Fruit fly (Drosophila melanogaster) whole organism, embryonic: ENCODE measurements around the gene CG10602.

Source experiments
- CG12744 ChIP-seq: fragments of 200-800 bp; sonication (Bioruptor generic); optimal IDR thresholded peaks from 2 replicates; lab custom pipeline; 2016; ENCODE audit warnings: missing biosample characterization, missing genetic modification characterization
- CG12769 ChIP-seq: fragments of 200-800 bp; sonication (Bioruptor generic); optimal IDR thresholded peaks from 2 replicates; lab custom pipeline; 2019; ENCODE audit warnings: missing biosample characterization, mild to moderate bottlenecking, missing genetic modification characterization, moderate library complexity
- CG15073 ChIP-seq: fragments of 200-800 bp; sonication (Bioruptor generic); optimal IDR thresholded peaks from 2 replicates; lab custom pipeline; 2016; ENCODE audit warnings: missing biosample characterization, missing genetic modification characterization
- CG15269 ChIP-seq: fragments of 200-800 bp; sonication (Bioruptor generic); optimal IDR thresholded peaks from 2 replicates; lab custom pipeline; 2018; ENCODE audit warnings: missing biosample characterization, mild to moderate bottlenecking, missing genetic modification characterization, moderate library complexity
- CG15601 ChIP-seq: fragments of 200-800 bp; sonication (Bioruptor generic); optimal IDR thresholded peaks from 3 replicates; lab custom pipeline; 2019; ENCODE audit warnings: missing biosample characterization, mild to moderate bottlenecking, missing genetic modification characterization, moderate library complexity
- CG15696 ChIP-seq: fragments of 200-800 bp; sonication (Bioruptor generic); optimal IDR thresholded peaks from 2 replicates; lab custom pipeline; 2019; ENCODE audit warnings: missing biosample characterization, mild to moderate bottlenecking, missing genetic modification characterization, moderate library complexity
- CG16779 ChIP-seq: fragments of 200-800 bp; sonication (Bioruptor generic); IDR thresholded peaks from 2 replicates; pipeline ENCODE4 v1.3.6; 2022; ENCODE audit warnings: missing biosample characterization, missing genetic modification characterization
- CG16813 ChIP-seq: fragments of 200-800 bp; sonication (Bioruptor generic); IDR thresholded peaks from 3 replicates; pipeline ENCODE4 v1.3.6; 2022; ENCODE audit warnings: missing biosample characterization, missing genetic modification characterization; ENCODE audit not compliant: partially characterized antibody
- CG17361 ChIP-seq: fragments of 200-800 bp; sonication (Bioruptor generic); IDR thresholded peaks from 3 replicates; pipeline ENCODE4 v1.3.6; 2022; ENCODE audit warnings: missing biosample characterization, missing genetic modification characterization
- CG17802 ChIP-seq: fragments of 200-800 bp; sonication (Bioruptor generic); optimal IDR thresholded peaks from 2 replicates; lab custom pipeline; 2018; ENCODE audit warnings: missing biosample characterization, mild to moderate bottlenecking, missing genetic modification characterization, moderate library complexity
- CG31224 ChIP-seq: fragments of 200-800 bp; sonication (Bioruptor generic); IDR thresholded peaks from 2 replicates; pipeline ENCODE4 v1.3.6; 2022; ENCODE audit warnings: missing biosample characterization, missing genetic modification characterization
- CG33213 ChIP-seq: fragments of 200-800 bp; sonication (Bioruptor generic); optimal IDR thresholded peaks from 3 replicates; lab custom pipeline; 2016; ENCODE audit warnings: missing biosample characterization, missing genetic modification characterization
- CG33557 ChIP-seq: fragments of 200-800 bp; sonication (Bioruptor generic); optimal IDR thresholded peaks from 2 replicates; lab custom pipeline; 2019; ENCODE audit warnings: missing biosample characterization, mild to moderate bottlenecking, missing genetic modification characterization, moderate library complexity
- CG34224 ChIP-seq: fragments of 200-800 bp; sonication (Bioruptor generic); IDR thresholded peaks from 3 replicates; pipeline ENCODE4 v1.3.6; 2022; ENCODE audit warnings: missing biosample characterization, missing genetic modification characterization; ENCODE audit not compliant: partially characterized antibody
- CG4617 ChIP-seq: fragments of 200-800 bp; sonication (Bioruptor generic); optimal IDR thresholded peaks from 3 replicates; lab custom pipeline; 2016; ENCODE audit warnings: missing biosample characterization, missing genetic modification characterization, borderline replicate concordance
- CG7987 ChIP-seq: fragments of 200-800 bp; sonication (Bioruptor generic); optimal IDR thresholded peaks from 2 replicates; lab custom pipeline; 2018; ENCODE audit warnings: missing biosample characterization, mild to moderate bottlenecking, missing genetic modification characterization, moderate library complexity
- CTCF ChIP-seq: fragments of 200-800 bp; sonication (Bioruptor generic); optimal IDR thresholded peaks from 2 replicates; lab custom pipeline; 2017; ENCODE audit warnings: missing biosample characterization, mild to moderate bottlenecking, missing genetic modification characterization, moderate library complexity
- Doc3 ChIP-seq: fragments of 200-800 bp; sonication (Bioruptor generic); IDR thresholded peaks from 3 replicates; pipeline ENCODE4 v1.3.6; 2022; ENCODE audit warnings: missing biosample characterization, missing genetic modification characterization; ENCODE audit not compliant: partially characterized antibody
- Dref ChIP-seq: fragments of 200-800 bp; sonication (Bioruptor generic); IDR thresholded peaks from 2 replicates; pipeline ENCODE4 v1.3.6; 2022; ENCODE audit warnings: missing biosample characterization, missing genetic modification characterization
- Ets97D ChIP-seq: fragments of 200-800 bp; sonication (Bioruptor generic); optimal IDR thresholded peaks from 3 replicates; lab custom pipeline; 2016; ENCODE audit warnings: missing biosample characterization, missing genetic modification characterization
- H2.0 ChIP-seq: fragments of 200-800 bp; sonication (Bioruptor generic); IDR thresholded peaks from 2 replicates; pipeline ENCODE4 v1.3.6; 2022; ENCODE audit warnings: missing biosample characterization, missing genetic modification characterization
- Hand ChIP-seq: fragments of 200-800 bp; sonication (Bioruptor generic); optimal IDR thresholded peaks from 2 replicates; lab custom pipeline; 2017; ENCODE audit warnings: mild to moderate bottlenecking, missing biosample characterization, missing genetic modification reagents, missing genetic modification characterization
- Hmx ChIP-seq: fragments of 200-800 bp; sonication (Bioruptor generic); optimal IDR thresholded peaks from 2 replicates; lab custom pipeline; 2016; ENCODE audit warnings: missing biosample characterization, missing genetic modification characterization
- Jarid2 ChIP-seq: fragments of 200-800 bp; sonication (Bioruptor generic); optimal IDR thresholded peaks from 3 replicates; lab custom pipeline; 2017; ENCODE audit warnings: mild to moderate bottlenecking, missing biosample characterization, missing genetic modification reagents, missing genetic modification characterization
- Lhr ChIP-seq: fragments of 200-800 bp; sonication (Bioruptor generic); optimal IDR thresholded peaks from 3 replicates; lab custom pipeline; 2017; ENCODE audit warnings: mild to moderate bottlenecking, missing biosample characterization, missing genetic modification reagents, missing genetic modification characterization
- Med ChIP-seq: fragments of 200-800 bp; sonication (Bioruptor generic); peaks from one replicate; lab custom pipeline; 2016; ENCODE audit warnings: missing biosample characterization, missing genetic modification characterization, mild to moderate bottlenecking, inconsistent platforms, moderate library complexity
- Myb ChIP-seq: fragments of 200-800 bp; sonication (Bioruptor generic); optimal IDR thresholded peaks from 2 replicates; lab custom pipeline; 2016; ENCODE audit warnings: missing biosample characterization, missing genetic modification characterization
- Opbp ChIP-seq: fragments of 200-800 bp; sonication (Bioruptor generic); IDR thresholded peaks from 3 replicates; pipeline ENCODE4 v1.3.6; 2022; ENCODE audit warnings: missing biosample characterization, missing genetic modification characterization; ENCODE audit not compliant: partially characterized antibody
- Six4 ChIP-seq: fragments of 200-800 bp; sonication (Bioruptor generic); optimal IDR thresholded peaks from 2 replicates; lab custom pipeline; 2016; ENCODE audit warnings: missing biosample characterization, missing genetic modification characterization
- Sox100B ChIP-seq: fragments of 200-800 bp; sonication (Bioruptor generic); optimal IDR thresholded peaks from 3 replicates; lab custom pipeline; 2018; ENCODE audit warnings: missing biosample characterization, mild to moderate bottlenecking, missing genetic modification characterization
- Spps ChIP-seq: fragments of 200-800 bp; sonication (Bioruptor generic); optimal IDR thresholded peaks from 2 replicates; lab custom pipeline; 2018; ENCODE audit warnings: missing biosample characterization, mild to moderate bottlenecking, missing genetic modification characterization
- Sry-δ ChIP-seq: fragments of 200-800 bp; sonication (Bioruptor generic); optimal IDR thresholded peaks from 2 replicates; lab custom pipeline; 2016; ENCODE audit warnings: missing biosample characterization, missing genetic modification characterization
- Stat92E ChIP-seq, 3 experiments: fragments of >200 bp in 2 of 3; fragments of 200-800 bp in 1 of 3; sonication (Bioruptor generic) in 1 of 3; optimal IDR thresholded peaks; 2 replicates each; lab custom pipeline; 2017 to 2019; ENCODE audit warnings: missing biosample characterization in 3 of 3, missing genetic modification characterization in 3 of 3, mild to moderate bottlenecking in 1 of 3, moderate library complexity in 1 of 3
- ac ChIP-seq: fragments of 200-800 bp; sonication (Bioruptor generic); optimal IDR thresholded peaks from 3 replicates; lab custom pipeline; 2017; ENCODE audit warnings: missing biosample characterization, mild to moderate bottlenecking, missing genetic modification characterization
- bbx ChIP-seq: fragments of 200-800 bp; sonication (Bioruptor generic); IDR thresholded peaks from 2 replicates; pipeline ENCODE4 v1.3.6; 2022; ENCODE audit warnings: missing biosample characterization, missing genetic modification characterization; ENCODE audit not compliant: partially characterized antibody
- ci ChIP-seq: fragments of 200-800 bp; sonication (Bioruptor generic); IDR thresholded peaks from 3 replicates; pipeline ENCODE4 v1.3.6; 2022; ENCODE audit warnings: missing biosample characterization, missing genetic modification characterization
- crc ChIP-seq: fragments of 200-800 bp; sonication (Bioruptor generic); optimal IDR thresholded peaks from 2 replicates; lab custom pipeline; 2016; ENCODE audit warnings: missing biosample characterization, missing genetic modification characterization
- dmrt99B ChIP-seq: fragments of 200-800 bp; sonication (Bioruptor generic); optimal IDR thresholded peaks from 2 replicates; lab custom pipeline; 2018; ENCODE audit warnings: missing biosample characterization, mild to moderate bottlenecking, missing genetic modification characterization, moderate library complexity
- gcm2 ChIP-seq: fragments of 200-800 bp; sonication (Bioruptor generic); optimal IDR thresholded peaks from 2 replicates; lab custom pipeline; 2016; ENCODE audit warnings: missing biosample characterization, missing genetic modification characterization
- insv ChIP-seq, 2 experiments: fragments of 200-800 bp; sonication (Bioruptor generic); optimal IDR thresholded peaks; 3 replicates each; lab custom pipeline; 2016 to 2018; ENCODE audit warnings: missing biosample characterization in 2 of 2, missing genetic modification characterization in 2 of 2
- kah ChIP-seq: fragments of 200-800 bp; sonication (Bioruptor generic); optimal IDR thresholded peaks from 2 replicates; lab custom pipeline; 2018; ENCODE audit warnings: missing biosample characterization, mild to moderate bottlenecking, missing genetic modification characterization
- sc ChIP-seq, 3 experiments: fragments of >200 bp in 2 of 3; fragments of 200-800 bp in 1 of 3; sonication (Bioruptor generic) in 1 of 3; optimal IDR thresholded peaks; 2 replicates in 2 of 3; 3 replicates in 1 of 3; lab custom pipeline; 2017; ENCODE audit warnings: mild to moderate bottlenecking in 1 of 3, missing biosample characterization in 1 of 3, missing genetic modification characterization in 1 of 3, missing genetic modification reagents in 1 of 3
- sob ChIP-seq: fragments of 200-800 bp; sonication (Bioruptor generic); IDR thresholded peaks from 2 replicates; pipeline ENCODE4 v1.3.6; 2022; ENCODE audit warnings: missing biosample characterization, missing genetic modification characterization
- tup ChIP-seq: fragments of 200-800 bp; sonication (Bioruptor generic); optimal IDR thresholded peaks from 2 replicates; lab custom pipeline; 2016; ENCODE audit warnings: missing biosample characterization, mild to moderate bottlenecking, missing genetic modification characterization, moderate library complexity
- wdn ChIP-seq: fragments of 200-800 bp; sonication (Bioruptor generic); IDR thresholded peaks from 2 replicates; pipeline ENCODE4 v1.3.6; 2022; ENCODE audit warnings: missing biosample characterization, missing genetic modification characterization
- yki ChIP-seq: fragments of >200 bp; optimal IDR thresholded peaks from 3 replicates; lab custom pipeline; 2018
- z ChIP-seq: fragments of 200-800 bp; sonication (Bioruptor generic); IDR thresholded peaks from 3 replicates; pipeline ENCODE4 v1.3.6; 2022; ENCODE audit warnings: missing biosample characterization, missing genetic modification characterization

Gene CG10602

dm6 chr2L:18858661-18859532 is at the start of gene CG10602, which contains the start of gene mRpL13 (continued):
- TF ChIP-seq bbx (GFP tag; lab: Robert Waterston, UW) (peak; percentile 48; the same call in 1 of the 2 replicates), Jarid2 (GFP tag; lab: Kevin White, UChicago) (peak; percentile 31), CG12744 (GFP tag; lab: Kevin White, UChicago) (peak; percentile 13), CG16813 (GFP tag; lab: Robert Waterston, UW) (peak; percentile 36; the same call in 2 of the 3 replicates), CG12769 (tag; lab: Kevin White, UChicago) (peak; percentile 37), Hmx (GFP tag; lab: Kevin White, UChicago) (no peak), CG7987 (GFP tag; lab: Kevin White, UChicago) (no peak), CG34224 (GFP tag; lab: Robert Waterston, UW) (0 out of 3 replicates have a peak, but pooled peaks have one; percentile 23), Sry-δ (GFP tag; lab: Kevin White, UChicago) (peak; percentile 54), yki (lab: Kevin White, UChicago) (peak; percentile 46), ac (no peak), Spps (tag; lab: Kevin White, UChicago) (no peak), Dref (GFP tag; lab: Robert Waterston, UW) (peak; percentile 50), crc (GFP tag; lab: Kevin White, UChicago) (no peak), Stat92E (GFP tag; optimal IDR thresholded peaks at IDR 0.05; lab: Kevin White, UChicago) (peak in 1 of 3 experiments; percentile 69), Doc3 (GFP tag; lab: Robert Waterston, UW) (no peak), CG15696 (no peak), ci (GFP tag; lab: Robert Waterston, UW) (no peak), Myb (GFP tag; lab: Kevin White, UChicago) (peak; percentile 72), CG16779 (GFP tag; lab: Robert Waterston, UW) (no peak), CG17802 (tag; lab: Kevin White, UChicago) (no peak), Sox100B (GFP tag; lab: Kevin White, UChicago) (no peak), CG17361 (peak; percentile 52; the same call in 2 of the 3 replicates), CG31224 (GFP tag; lab: Robert Waterston, UW) (no peak), kah (no peak), CG15269 (no peak), CG15073 (no peak), H2.0 (no peak), gcm2 (no peak), z (GFP tag; lab: Robert Waterston, UW) (peak; percentile 15; the same call in 1 of the 3 replicates), Hand (GFP tag; lab: Kevin White, UChicago) (no peak), dmrt99B (tag; lab: Kevin White, UChicago) (no peak), Med (GFP tag; lab: Kevin White, UChicago) (peak; percentile 85), insv (GFP tag; optimal IDR thresholded peaks at IDR 0.05; lab: Kevin White, UChicago) (peak; percentile 98 to 100), CTCF (GFP tag; lab: Kevin White, UChicago) (peak; percentile 79), Six4 (GFP tag; lab: Kevin White, UChicago) (peak; percentile 1), sob (GFP tag; lab: Robert Waterston, UW) (peak; percentile 49; the same call in 1 of the 2 replicates), tup (GFP tag; lab: Kevin White, UChicago) (no peak), CG33557 (GFP tag; lab: Kevin White, UChicago) (no peak), Opbp (GFP tag; lab: Robert Waterston, UW) (peak; percentile 43; the same call in 1 of the 3 replicates), CG4617 (peak; percentile 81), Ets97D (peak; percentile 87), CG15601 (tag; lab: Kevin White, UChicago) (peak; percentile 53), sc (optimal IDR thresholded peaks at IDR 0.05; lab: Kevin White, UChicago) (no peak), sc (GFP tag; optimal IDR thresholded peaks at IDR 0.05; lab: Kevin White, UChicago) (no peak), Lhr (GFP tag; lab: Kevin White, UChicago) (peak; percentile 97), CG33213 (peak; percentile 84), wdn (no peak)
